Worm (Caenorhabditis elegans): Measurements from ENCODE around the gene Y54G2A.41.
"Not testable (repeated sequence)": the region's sequence is repeated elsewhere in the genome, so short reads cannot be mapped to it uniquely, and the experiment has no call there.

Gene Y54G2A.41

ce11 chrIV:2738466-2738865 lies 13.2 kb upstream of the Y54G2A.41 start:
- TF ChIP-seq daf-19 (GFP tag; conservative IDR thresholded peaks at IDR 0.05) = no peak
- no peak for TF ChIP-seq zip-11 (GFP tag; IDR thresholded peaks at IDR 0.05)
- TF ChIP-seq T26A8.4 (GFP tag; IDR thresholded peaks at IDR 0.05) = no peak
- no peak for TF ChIP-seq ZK337.2 (GFP tag; IDR thresholded peaks at IDR 0.05)
- no peak for TF ChIP-seq egl-43 (GFP tag; IDR thresholded peaks at IDR 0.05)
- no peak for TF ChIP-seq sdz-12 (GFP tag; optimal IDR thresholded peaks at IDR 0.05)
- TF ChIP-seq nhr-42 (GFP tag; IDR thresholded peaks at IDR 0.05) = no peak
- TF ChIP-seq F49E8.2 (tag; optimal IDR thresholded peaks at IDR 0.05; ENCODE audit: borderline replicate concordance) = no peak
- no peak for TF ChIP-seq lin-1 (GFP tag; IDR thresholded peaks at IDR 0.05)
- no peak for TF ChIP-seq php-3 (GFP tag; IDR thresholded peaks at IDR 0.05)
- TF ChIP-seq ceh-32 (tag; optimal IDR thresholded peaks at IDR 0.05; ENCODE audit: poor library complexity) = no peak

ce11 chrIV:2740035-2740434 lies 11.6 kb upstream of the Y54G2A.41 start:
- TF ChIP-seq F26F4.8 (GFP tag; conservative IDR thresholded peaks at IDR 0.05) (peak; percentile 97), ZK337.2 (GFP tag; IDR thresholded peaks at IDR 0.05) (peak; percentile 87), lin-1 (GFP tag; IDR thresholded peaks at IDR 0.05) (peak; percentile 89), saeg-2 (GFP tag; IDR thresholded peaks at IDR 0.05) (peak; percentile 85), daf-8 (GFP tag; IDR thresholded peaks at IDR 0.05) (peak; percentile 21; the same call in 1 of the 2 replicates), pha-4 (GFP tag; IDR thresholded peaks at IDR 0.05) (peak; percentile 94), F44E2.7 (GFP tag; IDR thresholded peaks at IDR 0.05) (peak; percentile 98), arid-1 (GFP tag; conservative IDR thresholded peaks at IDR 0.05) (peak; percentile 92), madf-9 (GFP tag; conservative IDR thresholded peaks at IDR 0.05) (peak; percentile 90), lim-7 (GFP tag; IDR thresholded peaks at IDR 0.05) (peak; percentile 99), dmd-6 (GFP tag; IDR thresholded peaks at IDR 0.05) (peak; percentile 65), Y105C5A.15 (GFP tag; IDR thresholded peaks at IDR 0.05) (peak; percentile 95), egl-43 (GFP tag; IDR thresholded peaks at IDR 0.05) (peak; percentile 97), ceh-20 (GFP tag; IDR thresholded peaks at IDR 0.05) (peak; percentile 73; the same call in 1 of the 2 replicates), nhr-41 (GFP tag; IDR thresholded peaks at IDR 0.05) (peak; percentile 92), lin-38 (GFP tag; IDR thresholded peaks at IDR 0.05) (peak; percentile 85), zfp-3 (GFP tag; conservative IDR thresholded peaks at IDR 0.05) (peak; percentile 33; the same call in 1 of the 2 replicates), hmg-1.1 (GFP tag; IDR thresholded peaks at IDR 0.05) (peak; percentile 88), ctbp-1 (GFP tag; IDR thresholded peaks at IDR 0.05) (peak; percentile 90), dmd-8 (GFP tag; IDR thresholded peaks at IDR 0.05) (peak; percentile 99), ceh-44 (GFP tag; IDR thresholded peaks at IDR 0.05) (peak; percentile 88), D1046.2 (GFP tag; IDR thresholded peaks at IDR 0.05) (peak; percentile 92), mdt-29 (GFP tag; IDR thresholded peaks at IDR 0.05) (peak; percentile 81), Y75B8A.6 (GFP tag; IDR thresholded peaks at IDR 0.05) (peak; percentile 72; the same call in 1 of the 2 replicates), Y48G9A.11 (GFP tag; IDR thresholded peaks at IDR 0.05) (peak; percentile 84), lin-29 (GFP tag; IDR thresholded peaks at IDR 0.05) (peak; percentile 79), madf-5 (GFP tag; IDR thresholded peaks at IDR 0.05) (peak; percentile 90 to 93), php-3 (GFP tag; IDR thresholded peaks at IDR 0.05) (peak; percentile 81), T26A8.4 (GFP tag; IDR thresholded peaks at IDR 0.05) (peak; percentile 78), tra-1 (GFP tag; IDR thresholded peaks at IDR 0.05) (peak; percentile 89), vab-7 (GFP tag; IDR thresholded peaks at IDR 0.05) (peak; percentile 97), snpc-1.2 (GFP tag; IDR thresholded peaks at IDR 0.05) (peak; percentile 84), mxl-2 (GFP tag; conservative IDR thresholded peaks at IDR 0.05) (peak; percentile 81), zip-11 (GFP tag; IDR thresholded peaks at IDR 0.05) (peak; percentile 88; the same call in 1 of the 2 replicates), nhr-42 (GFP tag; IDR thresholded peaks at IDR 0.05) (peak; percentile 79)
- not testable (repeated sequence) for TF ChIP-seq pha-4 (tag; optimal IDR thresholded peaks at IDR 0.05)
